Fruit fly (Drosophila melanogaster) whole organism, embryonic: ENCODE results near the gene Mics1.

ENCODE experiments used
- Atf6 ChIP-seq: fragments of 200-800 bp; sonication (Bioruptor generic); IDR thresholded peaks from 2 replicates; pipeline ENCODE4 v1.3.6; 2022; ENCODE audit warnings: missing biosample characterization, missing genetic modification characterization
- Bdp1 ChIP-seq: fragments of 200-800 bp; sonication (Bioruptor generic); optimal IDR thresholded peaks from 3 replicates; lab custom pipeline; 2016; ENCODE audit warnings: missing biosample characterization, missing genetic modification characterization
- CG10267 ChIP-seq: fragments of 200-800 bp; sonication (Bioruptor generic); optimal IDR thresholded peaks from 2 replicates; lab custom pipeline; 2018; ENCODE audit warnings: missing biosample characterization, mild to moderate bottlenecking, missing genetic modification characterization, moderate library complexity
- CG10431 ChIP-seq: fragments of 200-800 bp; sonication (Bioruptor generic); optimal IDR thresholded peaks from 3 replicates; lab custom pipeline; 2018; ENCODE audit warnings: missing biosample characterization, mild to moderate bottlenecking, missing genetic modification characterization
- CG10565 ChIP-seq: fragments of 200-800 bp; sonication (Bioruptor generic); optimal IDR thresholded peaks from 3 replicates; lab custom pipeline; 2016; ENCODE audit warnings: missing biosample characterization, mild to moderate bottlenecking, missing genetic modification characterization
- CG11093 ChIP-seq: fragments of 200-800 bp; sonication (Bioruptor generic); IDR thresholded peaks from 3 replicates; pipeline ENCODE4 v1.3.6; 2022; ENCODE audit warnings: missing biosample characterization, missing genetic modification characterization
- CG11723 ChIP-seq: fragments of 200-800 bp; sonication (Bioruptor generic); optimal IDR thresholded peaks from 2 replicates; lab custom pipeline; 2017; ENCODE audit warnings: missing biosample characterization, mild to moderate bottlenecking, missing genetic modification characterization
- CG14441 ChIP-seq: fragments of 200-800 bp; sonication (Bioruptor generic); IDR thresholded peaks from 2 replicates; pipeline ENCODE4 v1.3.6; 2022; ENCODE audit warnings: missing biosample characterization, missing genetic modification characterization
- CG15479 ChIP-seq: fragments of 200-800 bp; sonication (Bioruptor generic); optimal IDR thresholded peaks from 3 replicates; lab custom pipeline; 2019; ENCODE audit warnings: missing biosample characterization, mild to moderate bottlenecking, missing genetic modification characterization, moderate library complexity
- CG2116 ChIP-seq: fragments of 200-800 bp; sonication (Bioruptor generic); optimal IDR thresholded peaks from 3 replicates; lab custom pipeline; 2018; ENCODE audit warnings: missing biosample characterization, mild to moderate bottlenecking, missing genetic modification characterization
- CG2199 ChIP-seq: fragments of 200-800 bp; sonication (Bioruptor generic); IDR thresholded peaks from 3 replicates; pipeline ENCODE4 v1.3.6; 2022; ENCODE audit warnings: missing biosample characterization, missing genetic modification characterization
- CG31365 ChIP-seq: fragments of 200-800 bp; sonication (Bioruptor generic); optimal IDR thresholded peaks from 2 replicates; lab custom pipeline; 2018; ENCODE audit warnings: missing biosample characterization, mild to moderate bottlenecking, missing genetic modification characterization
- CG34376 ChIP-seq: fragments of 200-800 bp; sonication (Bioruptor generic); optimal IDR thresholded peaks from 2 replicates; lab custom pipeline; 2018; ENCODE audit warnings: missing biosample characterization, mild to moderate bottlenecking, missing genetic modification characterization
- CG3995 ChIP-seq: fragments of 200-800 bp; sonication (Bioruptor generic); optimal IDR thresholded peaks from 3 replicates; lab custom pipeline; 2016; ENCODE audit warnings: missing biosample characterization, missing genetic modification characterization
- CG5953 ChIP-seq: fragments of 200-800 bp; sonication (Bioruptor generic); IDR thresholded peaks from 2 replicates; pipeline ENCODE4 v1.3.6; 2022; ENCODE audit warnings: missing biosample characterization, missing genetic modification characterization
- CG6175 ChIP-seq: fragments of 200-800 bp; sonication (Bioruptor generic); IDR thresholded peaks from 3 replicates; pipeline ENCODE4 v1.3.6; 2022; ENCODE audit warnings: missing biosample characterization, missing genetic modification characterization
- CG8388 ChIP-seq: fragments of 200-800 bp; sonication (Bioruptor generic); optimal IDR thresholded peaks from 2 replicates; lab custom pipeline; 2019; ENCODE audit warnings: missing biosample characterization, mild to moderate bottlenecking, missing genetic modification characterization, moderate library complexity
- Deaf1 ChIP-seq: fragments of 200-800 bp; optimal IDR thresholded peaks from 3 replicates; lab custom pipeline; 2019; ENCODE audit warnings: missing biosample characterization, mild to moderate bottlenecking, missing genetic modification characterization, moderate library complexity
- Dll ChIP-seq: fragments of 200-800 bp; sonication (Bioruptor generic); IDR thresholded peaks from 4 replicates; pipeline ENCODE4 v1.3.6; 2022; ENCODE audit warnings: missing biosample characterization, missing genetic modification characterization; ENCODE audit not compliant: partially characterized antibody
- E2f2 ChIP-seq: fragments of 200-800 bp; sonication (Bioruptor generic); IDR thresholded peaks from 2 replicates; pipeline ENCODE4 v1.3.6; 2022; ENCODE audit warnings: missing biosample characterization, missing genetic modification characterization
- Hr78 ChIP-seq, 2 experiments: fragments of 200-800 bp in 1 of 2; fragments of >200 bp in 1 of 2; sonication (Bioruptor generic) in 1 of 2; optimal IDR thresholded peaks; 2 replicates each; lab custom pipeline; 2017 to 2019; ENCODE audit warnings: missing biosample characterization in 2 of 2, missing genetic modification characterization in 2 of 2, mild to moderate bottlenecking in 1 of 2, moderate library complexity in 1 of 2
- Jarid2 ChIP-seq: fragments of 200-800 bp; sonication (Bioruptor generic); optimal IDR thresholded peaks from 3 replicates; lab custom pipeline; 2017; ENCODE audit warnings: mild to moderate bottlenecking, missing biosample characterization, missing genetic modification reagents, missing genetic modification characterization
- Ssrp ChIP-seq: fragments of 200-800 bp; sonication (Bioruptor generic); optimal IDR thresholded peaks from 2 replicates; lab custom pipeline; 2018; ENCODE audit warnings: missing biosample characterization, mild to moderate bottlenecking, missing genetic modification characterization, moderate library complexity
- Taf1 ChIP-seq: fragments of 200-800 bp; sonication (Bioruptor generic); IDR thresholded peaks from 2 replicates; pipeline ENCODE4 v1.3.6; 2022; ENCODE audit warnings: missing biosample characterization, missing genetic modification characterization
- ab ChIP-seq: fragments of 200-800 bp; sonication (Bioruptor generic); optimal IDR thresholded peaks from 2 replicates; lab custom pipeline; 2016; ENCODE audit warnings: missing biosample characterization, missing genetic modification characterization
- abd-A ChIP-seq: fragments of 200-800 bp; sonication (Bioruptor generic); optimal IDR thresholded peaks from 3 replicates; lab custom pipeline; 2019; ENCODE audit warnings: missing biosample characterization, mild to moderate bottlenecking, missing genetic modification characterization, moderate library complexity
- bigmax ChIP-seq: fragments of 200-800 bp; sonication (Bioruptor generic); optimal IDR thresholded peaks from 2 replicates; lab custom pipeline; 2018; ENCODE audit warnings: missing biosample characterization, mild to moderate bottlenecking, missing genetic modification characterization
- btn ChIP-seq: fragments of 200-800 bp; sonication (Bioruptor generic); optimal IDR thresholded peaks from 2 replicates; lab custom pipeline; 2016; ENCODE audit warnings: missing biosample characterization, missing genetic modification characterization
- dan ChIP-seq: fragments of 200-800 bp; sonication (Bioruptor generic); IDR thresholded peaks from 2 replicates; pipeline ENCODE4 v1.3.6; 2022; ENCODE audit warnings: missing biosample characterization, missing genetic modification characterization
- dati ChIP-seq: fragments of 200-800 bp; sonication (Bioruptor generic); IDR thresholded peaks from 2 replicates; pipeline ENCODE4 v1.3.6; 2022; ENCODE audit warnings: missing biosample characterization, missing genetic modification characterization
- gfzf ChIP-seq: fragments of 200-800 bp; sonication (Bioruptor generic); optimal IDR thresholded peaks from 2 replicates; lab custom pipeline; 2016; ENCODE audit warnings: missing biosample characterization, mild to moderate bottlenecking, missing genetic modification characterization, moderate library complexity
- hbn ChIP-seq: fragments of 200-800 bp; sonication (Bioruptor generic); IDR thresholded peaks from 2 replicates; pipeline ENCODE4 v1.3.6; 2022; ENCODE audit warnings: missing biosample characterization, missing genetic modification characterization; ENCODE audit not compliant: partially characterized antibody
- insv ChIP-seq, 2 experiments: fragments of 200-800 bp; sonication (Bioruptor generic); optimal IDR thresholded peaks; 3 replicates each; lab custom pipeline; 2016 to 2018; ENCODE audit warnings: missing biosample characterization in 2 of 2, missing genetic modification characterization in 2 of 2
- ken ChIP-seq: fragments of 200-800 bp; sonication (Bioruptor generic); IDR thresholded peaks from 3 replicates; pipeline ENCODE4 v1.3.6; 2022; ENCODE audit warnings: missing biosample characterization, missing genetic modification characterization
- kni ChIP-seq: fragments of 200-800 bp; sonication (Bioruptor generic); optimal IDR thresholded peaks from 3 replicates; lab custom pipeline; 2017; ENCODE audit warnings: mild to moderate bottlenecking, missing biosample characterization, missing genetic modification reagents, missing genetic modification characterization
- mam ChIP-seq: fragments of 200-800 bp; sonication (Bioruptor generic); optimal IDR thresholded peaks from 3 replicates; lab custom pipeline; 2016; ENCODE audit warnings: missing biosample characterization, missing genetic modification characterization
- mirr ChIP-seq: fragments of 200-800 bp; sonication (Bioruptor generic); optimal IDR thresholded peaks from 3 replicates; lab custom pipeline; 2018; ENCODE audit warnings: missing biosample characterization, mild to moderate bottlenecking, missing genetic modification characterization
- nom ChIP-seq: fragments of 200-800 bp; sonication (Bioruptor generic); optimal IDR thresholded peaks from 2 replicates; lab custom pipeline; 2017; ENCODE audit warnings: missing biosample characterization, missing genetic modification characterization, mild to moderate bottlenecking, moderate library complexity, missing genetic modification reagents
- pb ChIP-seq: fragments of 200-800 bp; sonication (Bioruptor generic); optimal IDR thresholded peaks from 3 replicates; lab custom pipeline; 2016; ENCODE audit warnings: missing biosample characterization, missing genetic modification characterization
- sens ChIP-seq: fragments of 200-800 bp; sonication (Bioruptor generic); peaks from one replicate; lab custom pipeline; 2016; ENCODE audit warnings: missing biosample characterization, missing genetic modification characterization
- sens-2 ChIP-seq: fragments of 200-800 bp; sonication (Bioruptor generic); IDR thresholded peaks from 2 replicates; pipeline ENCODE4 v1.3.6; 2022; ENCODE audit warnings: missing biosample characterization, missing genetic modification characterization
- sqz ChIP-seq: fragments of 200-800 bp; sonication (Bioruptor generic); optimal IDR thresholded peaks from 3 replicates; lab custom pipeline; 2018; ENCODE audit warnings: missing biosample characterization, mild to moderate bottlenecking, missing genetic modification characterization
- stwl ChIP-seq: fragments of 200-800 bp; sonication (Bioruptor generic); optimal IDR thresholded peaks from 3 replicates; lab custom pipeline; 2018; ENCODE audit warnings: missing biosample characterization, mild to moderate bottlenecking, missing genetic modification characterization, moderate library complexity
- sug ChIP-seq: fragments of 200-800 bp; optimal IDR thresholded peaks from 2 replicates; lab custom pipeline; 2019; ENCODE audit warnings: missing biosample characterization, mild to moderate bottlenecking, missing genetic modification characterization, moderate library complexity
- tll ChIP-seq, 2 experiments: fragments of 200-800 bp in 1 of 2; fragments of >200 bp in 1 of 2; sonication (Bioruptor generic) in 1 of 2; optimal IDR thresholded peaks; 2 replicates each; lab custom pipeline; 2017 to 2019; ENCODE audit warnings: missing biosample characterization in 2 of 2, missing genetic modification characterization in 2 of 2, mild to moderate bottlenecking in 1 of 2, moderate library complexity in 1 of 2
- zen ChIP-seq: fragments of 200-800 bp; sonication (Bioruptor generic); optimal IDR thresholded peaks from 3 replicates; lab custom pipeline; 2018; ENCODE audit warnings: missing biosample characterization, mild to moderate bottlenecking, missing genetic modification characterization, moderate library complexity

The Mics1 gene

DNA sequence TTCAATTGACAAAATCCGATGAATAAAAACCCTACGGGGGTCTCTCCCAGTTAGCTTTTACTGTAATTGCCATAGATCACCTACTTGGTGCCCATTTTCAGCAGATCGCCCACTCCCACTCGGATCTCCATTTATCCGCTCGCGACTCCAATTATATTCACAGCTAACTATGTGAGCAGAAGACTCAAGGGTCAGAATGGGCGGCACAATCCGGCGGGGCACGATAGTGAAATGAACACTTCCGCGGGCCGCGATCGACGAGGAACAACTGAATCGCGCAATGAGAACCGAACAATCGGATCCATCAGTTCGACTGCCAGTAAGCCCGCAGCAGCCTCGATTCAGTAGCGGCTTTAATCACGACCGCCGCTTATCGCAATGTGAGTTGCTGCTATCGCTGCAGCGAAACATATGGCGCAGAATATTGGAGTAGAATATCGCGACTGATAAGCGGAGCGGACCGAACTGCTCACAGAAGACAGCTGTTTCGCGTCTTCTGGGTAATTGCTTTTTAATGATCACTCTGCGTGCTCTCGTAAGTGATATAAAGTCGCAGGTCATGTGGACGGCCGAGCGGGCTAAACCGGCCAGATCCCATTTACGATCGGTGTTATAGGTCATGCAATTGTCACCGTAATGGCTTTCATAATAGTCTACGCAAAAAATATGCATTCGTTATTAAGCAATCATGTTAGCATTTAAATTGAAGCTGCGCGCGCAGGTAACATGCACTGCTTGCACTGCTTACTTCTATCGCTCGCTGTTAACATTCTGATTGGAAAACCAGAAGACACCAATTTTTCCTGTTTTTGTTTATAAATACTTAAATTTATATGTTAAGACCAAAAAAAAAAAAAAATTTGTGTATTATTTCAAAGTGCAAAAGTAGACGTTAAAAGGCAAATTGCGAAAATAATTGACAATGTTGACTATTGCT, 46.9 kb upstream of the Mics1 start, which contains the start of gene alpha-Est1 (continued):
- TF ChIP-seq sqz, result no peak
- peak; percentile 29 for TF ChIP-seq CG34376 (GFP tag; lab: Kevin White, UChicago)
- no peak for TF ChIP-seq Dll (GFP tag; lab: Robert Waterston, UW)
- TF ChIP-seq Ssrp (tag; lab: Kevin White, UChicago), result no peak
- TF ChIP-seq CG2199 (GFP tag; lab: Robert Waterston, UW), result 0 out of 3 replicates have a peak, but pooled peaks have one; percentile 16
- TF ChIP-seq mirr (GFP tag; lab: Kevin White, UChicago), result peak; percentile 70
- peak; percentile 69 for TF ChIP-seq stwl
- 0 out of 3 replicates have a peak, but pooled peaks have one; percentile 22 for TF ChIP-seq ken (GFP tag; lab: Robert Waterston, UW)
- TF ChIP-seq Deaf1, result peak; percentile 72
- TF ChIP-seq CG15479 (GFP tag; lab: Kevin White, UChicago), result peak; percentile 39
- TF ChIP-seq Jarid2 (GFP tag; lab: Kevin White, UChicago), result peak; percentile 50
- TF ChIP-seq ab (GFP tag; lab: Kevin White, UChicago), result no peak
- TF ChIP-seq CG5953 (GFP tag; lab: Robert Waterston, UW), result no peak
- TF ChIP-seq kni (GFP tag; lab: Kevin White, UChicago), result no peak
- TF ChIP-seq gfzf (GFP tag; lab: Kevin White, UChicago), result no peak
- TF ChIP-seq sens-2 (GFP tag; lab: Robert Waterston, UW), result no peak
- TF ChIP-seq dati (GFP tag; lab: Robert Waterston, UW), result no peak
- no peak for TF ChIP-seq CG11093
- TF ChIP-seq insv (GFP tag; optimal IDR thresholded peaks at IDR 0.05; lab: Kevin White, UChicago), result peak in 1 of 2 experiments; percentile 88
- no peak for TF ChIP-seq CG10565
- no peak for TF ChIP-seq nom (GFP tag; lab: Kevin White, UChicago)
- TF ChIP-seq Hr78 (GFP tag; optimal IDR thresholded peaks at IDR 0.05; lab: Kevin White, UChicago), result peak in 1 of 2 experiments; percentile 15
- no peak for TF ChIP-seq pb
- no peak for TF ChIP-seq hbn (GFP tag; lab: Robert Waterston, UW)
- peak; percentile 94 for TF ChIP-seq zen (tag; lab: Kevin White, UChicago)
- 0 out of 2 replicates have a peak, but pooled peaks have one; percentile 25 for TF ChIP-seq Atf6 (GFP tag; lab: Robert Waterston, UW)
- TF ChIP-seq CG31365 (tag; lab: Kevin White, UChicago), result peak; percentile 89
- TF ChIP-seq CG6175, result 0 out of 3 replicates have a peak, but pooled peaks have one; percentile 33
- TF ChIP-seq abd-A (tag; lab: Kevin White, UChicago), result no peak
- no peak for TF ChIP-seq CG10267
- no peak for TF ChIP-seq Bdp1
- TF ChIP-seq Taf1 (GFP tag; lab: Robert Waterston, UW), result no peak
- peak; percentile 94 for TF ChIP-seq sug
- peak; percentile 26 for TF ChIP-seq sens (GFP tag; lab: Kevin White, UChicago)
- TF ChIP-seq dan (GFP tag; lab: Robert Waterston, UW), result no peak
- TF ChIP-seq btn, result no peak
- no peak for TF ChIP-seq mam
- peak; percentile 63 for TF ChIP-seq E2f2
- peak; percentile 32 for TF ChIP-seq CG3995
- TF ChIP-seq bigmax, result no peak
- TF ChIP-seq CG14441 (GFP tag; lab: Robert Waterston, UW), result no peak
- no peak for TF ChIP-seq CG10431 (GFP tag; lab: Kevin White, UChicago)
- no peak for TF ChIP-seq CG8388 (GFP tag; lab: Kevin White, UChicago)
- peak in 1 of 2 experiments; percentile 3 for TF ChIP-seq tll (GFP tag; optimal IDR thresholded peaks at IDR 0.05; lab: Kevin White, UChicago)
- TF ChIP-seq CG11723 (GFP tag; lab: Kevin White, UChicago), result no peak
- no peak for TF ChIP-seq CG2116 (GFP tag; lab: Kevin White, UChicago)
